Fruit fly (Drosophila melanogaster): ENCODE data around the gene CG18558.

Gene CG18558

dm6 chr2L:2861140-2861884 lies 17.0 kb upstream of the CG18558 start (continued):
- TF ChIP-seq CG14710 (tag; optimal IDR thresholded peaks at IDR 0.05), result no peak
- 0 out of 3 replicates have a peak, but pooled peaks have one; percentile 13 for TF ChIP-seq so (GFP tag; IDR thresholded peaks at IDR 0.05)
- peak; percentile 72 for TF ChIP-seq CG10543 (GFP tag; optimal IDR thresholded peaks at IDR 0.05)
- TF ChIP-seq Pdp1 (GFP tag; optimal IDR thresholded peaks at IDR 0.05), result peak in 1 of 2 experiments; percentile 27
- TF ChIP-seq CG15696 (tag; optimal IDR thresholded peaks at IDR 0.05), result peak; percentile 34
- TF ChIP-seq CG6765 (GFP tag; optimal IDR thresholded peaks at IDR 0.05), result no peak
- no peak for TF ChIP-seq Aef1 (GFP tag; IDR thresholded peaks at IDR 0.05)
- peak; percentile 81 for TF ChIP-seq Med (GFP tag)
- TF ChIP-seq CG32772 (GFP tag; IDR thresholded peaks at IDR 0.05), result 0 out of 2 replicates have a peak, but pooled peaks have one; percentile 25
- no peak for TF ChIP-seq vnd (GFP tag; IDR thresholded peaks at IDR 0.05; ENCODE audit: partially characterized antibody)
- no peak for TF ChIP-seq Opbp (GFP tag; IDR thresholded peaks at IDR 0.05; ENCODE audit: partially characterized antibody)
- no peak for TF ChIP-seq trem (tag; optimal IDR thresholded peaks at IDR 0.05)
- peak; percentile 31 for TF ChIP-seq CG11723 (GFP tag; optimal IDR thresholded peaks at IDR 0.05)
- no peak for TF ChIP-seq CG2120 (GFP tag; optimal IDR thresholded peaks at IDR 0.05)
- TF ChIP-seq bowl (GFP tag; IDR thresholded peaks at IDR 0.05), result no peak
- no peak for TF ChIP-seq CG14441 (GFP tag; IDR thresholded peaks at IDR 0.05)
- no peak for TF ChIP-seq ara (GFP tag; IDR thresholded peaks at IDR 0.05)
- TF ChIP-seq CG4328 (GFP tag; optimal IDR thresholded peaks at IDR 0.05), result peak; percentile 34
- TF ChIP-seq CrebB (tag; optimal IDR thresholded peaks at IDR 0.05), result peak; percentile 48
- TF ChIP-seq CG8359 (GFP tag; optimal IDR thresholded peaks at IDR 0.05; ENCODE audit: borderline replicate concordance), result no peak
- no peak for TF ChIP-seq row (GFP tag; IDR thresholded peaks at IDR 0.05)
- peak; percentile 12 for TF ChIP-seq salm (tag; optimal IDR thresholded peaks at IDR 0.05)
- TF ChIP-seq mld (GFP tag; IDR thresholded peaks at IDR 0.05; ENCODE audit: partially characterized antibody), result no peak
- TF ChIP-seq Optix (GFP tag; IDR thresholded peaks at IDR 0.05), result no peak
- TF ChIP-seq CG14965 (GFP tag; optimal IDR thresholded peaks at IDR 0.05; ENCODE audit: borderline replicate concordance), result no peak
- TF ChIP-seq MTF-1 (GFP tag; optimal IDR thresholded peaks at IDR 0.05; ENCODE audit: borderline replicate concordance), result peak; percentile 56
- TF ChIP-seq caup (GFP tag; optimal IDR thresholded peaks at IDR 0.05; ENCODE audit: severe bottlenecking), result peak; percentile 20
- peak; percentile 22 for TF ChIP-seq pfk (GFP tag; optimal IDR thresholded peaks at IDR 0.05)
- TF ChIP-seq CG15514 (GFP tag; optimal IDR thresholded peaks at IDR 0.05), result no peak
- no peak for TF ChIP-seq hb (GFP tag; IDR thresholded peaks at IDR 0.05; ENCODE audit: partially characterized antibody)
- no peak for TF ChIP-seq Ssrp (tag; optimal IDR thresholded peaks at IDR 0.05)
- no peak for TF ChIP-seq eve (GFP tag; optimal IDR thresholded peaks at IDR 0.05)
- peak; percentile 50 for TF ChIP-seq CG10431 (GFP tag; optimal IDR thresholded peaks at IDR 0.05)
- TF ChIP-seq ci (GFP tag; IDR thresholded peaks at IDR 0.05), result peak; percentile 77
- no peak for TF ChIP-seq Hr3 (GFP tag; optimal IDR thresholded peaks at IDR 0.05)
- peak; percentile 4 for TF ChIP-seq CG12219 (GFP tag; optimal IDR thresholded peaks at IDR 0.05)
- TF ChIP-seq CG18599 (GFP tag; optimal IDR thresholded peaks at IDR 0.05), result peak; percentile 25
- TF ChIP-seq PHDP (tag; optimal IDR thresholded peaks at IDR 0.05), result peak; percentile 5
- TF ChIP-seq bbx (GFP tag; IDR thresholded peaks at IDR 0.05; ENCODE audit: partially characterized antibody), result 0 out of 2 replicates have a peak, but pooled peaks have one; percentile 34
- TF ChIP-seq sens (GFP tag), result peak; percentile 71
- TF ChIP-seq CG34224 (GFP tag; IDR thresholded peaks at IDR 0.05; ENCODE audit: partially characterized antibody), result peak; percentile 21; the same call in 1 of the 3 replicates
- no peak for TF ChIP-seq D19B (GFP tag; optimal IDR thresholded peaks at IDR 0.05)
- peak; percentile 99 for TF ChIP-seq CG13894 (tag; optimal IDR thresholded peaks at IDR 0.05)
- no peak for TF ChIP-seq gem (tag; optimal IDR thresholded peaks at IDR 0.05)
- peak; percentile 74 for TF ChIP-seq sqz (GFP tag; optimal IDR thresholded peaks at IDR 0.05)
- TF ChIP-seq seq (GFP tag; IDR thresholded peaks at IDR 0.05), result peak; percentile 25; the same call in 1 of the 2 replicates
- TF ChIP-seq gce (GFP tag; IDR thresholded peaks at IDR 0.05), result peak; percentile 11; the same call in 1 of the 3 replicates
